Fruit fly (Drosophila melanogaster) Kc167 (cell line): Measurements from ENCODE around the gene CG31294.

Experiments used
- Myc ChIP-seq: fragments of >200 bp; optimal IDR thresholded peaks from 2 replicates; lab custom pipeline; 2017; ENCODE audit warnings: missing external identifiers
- Sin3A ChIP-seq: fragments of >200 bp; optimal IDR thresholded peaks from 2 replicates; lab custom pipeline; 2018; ENCODE audit warnings: missing external identifiers
- h ChIP-seq: fragments of >200 bp; optimal IDR thresholded peaks from 3 replicates; lab custom pipeline; 2018; ENCODE audit warnings: missing external identifiers
- insv ChIP-seq: fragments of >200 bp; optimal IDR thresholded peaks from 3 replicates; lab custom pipeline; 2018; ENCODE audit warnings: missing external identifiers
- psq ChIP-seq: fragments of >200 bp; optimal IDR thresholded peaks from 2 replicates; lab custom pipeline; 2017; ENCODE audit warnings: missing external identifiers
- ttk ChIP-seq: sonication (Bioruptor generic); optimal IDR thresholded peaks from 2 replicates; lab custom pipeline; 2017; ENCODE audit warnings: missing external identifiers

Gene CG31294

dm6 chr3R:15716485-15716884 is at the start of gene CG31294:
CG31294 (minus strand) TSS chr3R:15716585.
- TF ChIP-seq Myc (lab: Kevin White, UChicago): no peak
- no peak for TF ChIP-seq h (lab: Kevin White, UChicago)
- no peak for TF ChIP-seq psq (lab: Kevin White, UChicago)
- no peak for TF ChIP-seq Sin3A
- no peak for TF ChIP-seq ttk (lab: Kevin White, UChicago)
- no peak for TF ChIP-seq insv (lab: Kevin White, UChicago)

DNA sequence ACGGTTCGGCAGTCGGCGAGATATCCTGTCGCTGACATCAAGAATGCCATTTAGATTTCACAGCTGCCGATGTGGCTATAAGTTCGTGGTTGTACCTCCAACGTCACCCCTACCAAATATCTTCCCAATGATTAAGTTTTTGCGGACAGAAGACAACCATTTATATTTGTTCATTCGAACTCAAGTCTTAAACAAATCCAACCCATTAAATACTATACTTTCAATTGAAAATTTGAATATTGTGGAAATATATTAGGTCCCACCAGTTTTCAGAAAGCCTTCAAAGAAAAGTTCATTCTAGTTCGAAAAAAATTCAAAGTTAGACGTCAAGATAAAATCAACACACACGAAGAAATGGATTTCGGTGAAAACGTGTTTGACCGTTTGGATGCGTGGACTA is 46.4 kb upstream of the CG31294 start, which contains the start of gene CG12784:
Gene CG12784, plus strand, starts transcription at position 301 of the 400 bp plus-strand sequence.
- no peak for TF ChIP-seq psq (lab: Kevin White, UChicago)
- TF ChIP-seq h (lab: Kevin White, UChicago): no peak
- no peak for TF ChIP-seq Myc (lab: Kevin White, UChicago)
- no peak for TF ChIP-seq ttk (lab: Kevin White, UChicago)
- no peak for TF ChIP-seq insv (lab: Kevin White, UChicago)
- TF ChIP-seq Sin3A: no peak

DNA sequence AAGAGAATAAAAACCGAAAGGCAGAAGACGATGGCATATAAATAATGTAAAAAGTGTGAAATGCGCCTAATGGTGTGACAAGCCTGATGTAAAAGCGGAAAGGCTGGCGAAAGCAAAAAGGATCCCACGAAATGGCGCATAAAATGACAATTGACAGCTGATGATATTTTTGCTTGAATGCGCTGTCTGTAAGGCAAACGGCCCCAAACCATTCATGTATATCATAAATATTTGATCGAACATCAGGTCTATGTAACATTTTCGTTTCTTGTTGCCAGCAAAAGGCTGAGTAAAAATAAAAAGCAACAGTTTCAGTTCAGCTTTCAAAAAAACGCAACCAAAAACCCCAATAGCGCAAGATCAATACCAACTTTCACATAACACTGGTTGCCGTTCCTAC is 28.0 kb upstream of the CG31294 start, which contains the start of gene CG4520:
Gene CG4520, plus strand, starts transcription at position 301 of the 400 bp plus-strand sequence.
- no peak for TF ChIP-seq Myc (lab: Kevin White, UChicago)
- no peak for TF ChIP-seq ttk (lab: Kevin White, UChicago)
- TF ChIP-seq h (lab: Kevin White, UChicago): no peak
- no peak for TF ChIP-seq Sin3A
- TF ChIP-seq psq (lab: Kevin White, UChicago): no peak
- no peak for TF ChIP-seq insv (lab: Kevin White, UChicago)

DNA sequence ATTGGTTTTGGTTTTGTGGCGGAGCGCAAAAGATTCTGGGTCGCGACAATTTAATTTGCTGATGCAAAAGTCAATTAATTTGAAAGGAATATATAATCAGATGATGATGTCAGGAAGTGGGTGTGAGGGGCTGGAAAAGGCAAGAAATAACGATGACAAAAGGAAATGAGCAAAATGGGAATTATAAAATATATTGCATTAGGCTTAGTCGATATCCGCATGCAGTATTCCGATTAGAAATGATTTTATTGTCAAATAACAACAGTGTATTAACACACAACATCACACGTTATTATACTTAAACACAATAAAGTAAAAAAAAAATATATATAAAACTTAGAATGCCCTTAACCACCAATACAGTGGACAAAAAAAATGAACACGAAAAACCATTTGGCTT is 15.1 kb upstream of the CG31294 start, which contains the start of gene CG34274:
Gene CG34274, plus strand, starts transcription at position 301 of the 400 bp plus-strand sequence.
- TF ChIP-seq insv (lab: Kevin White, UChicago): no peak
- no peak for TF ChIP-seq Myc (lab: Kevin White, UChicago)
- no peak for TF ChIP-seq h (lab: Kevin White, UChicago)
- TF ChIP-seq Sin3A: no peak
- no peak for TF ChIP-seq psq (lab: Kevin White, UChicago)
- no peak for TF ChIP-seq ttk (lab: Kevin White, UChicago)

dm6 chr3R:15730629-15731028 is 14.2 kb upstream of the CG31294 start:
- TF ChIP-seq insv (lab: Kevin White, UChicago): no peak
- no peak for TF ChIP-seq psq (lab: Kevin White, UChicago)
- TF ChIP-seq ttk (lab: Kevin White, UChicago): no peak
- TF ChIP-seq Myc (lab: Kevin White, UChicago): no peak
- no peak for TF ChIP-seq h (lab: Kevin White, UChicago)
- no peak for TF ChIP-seq Sin3A

DNA sequence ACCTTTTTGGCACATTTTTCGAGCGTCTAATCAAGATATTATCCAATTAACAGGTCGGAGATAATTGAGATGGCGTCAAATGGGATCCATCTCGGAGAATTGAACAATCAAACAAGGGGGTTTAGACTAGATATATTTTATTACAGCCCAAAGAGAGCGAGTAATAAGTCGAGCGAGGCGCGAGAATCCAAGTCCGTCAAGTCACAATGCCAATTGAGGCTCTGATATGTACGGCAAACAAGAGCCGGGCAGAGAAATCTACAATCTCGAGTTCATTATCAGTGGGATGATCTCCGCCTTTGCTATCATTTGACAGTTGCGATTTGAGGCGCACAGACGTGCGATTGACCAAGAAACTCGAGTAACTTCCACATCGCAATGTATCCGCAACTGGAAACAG is 12.0 kb downstream of the CG31294 start, which contains the start of gene CG5404:
Gene CG5404, plus strand, starts transcription at position 301 of the 400 bp plus-strand sequence.
- TF ChIP-seq psq (lab: Kevin White, UChicago) (no peak), h (lab: Kevin White, UChicago) (no peak), Sin3A (no peak), Myc (lab: Kevin White, UChicago) (no peak), ttk (lab: Kevin White, UChicago) (no peak), insv (lab: Kevin White, UChicago) (no peak)

dm6 chr3R:15700801-15701200 is 15.6 kb downstream of the CG31294 start:
- no peak for TF ChIP-seq insv (lab: Kevin White, UChicago)
- TF ChIP-seq h (lab: Kevin White, UChicago): no peak
- no peak for TF ChIP-seq psq (lab: Kevin White, UChicago)
- TF ChIP-seq Sin3A: no peak

DNA sequence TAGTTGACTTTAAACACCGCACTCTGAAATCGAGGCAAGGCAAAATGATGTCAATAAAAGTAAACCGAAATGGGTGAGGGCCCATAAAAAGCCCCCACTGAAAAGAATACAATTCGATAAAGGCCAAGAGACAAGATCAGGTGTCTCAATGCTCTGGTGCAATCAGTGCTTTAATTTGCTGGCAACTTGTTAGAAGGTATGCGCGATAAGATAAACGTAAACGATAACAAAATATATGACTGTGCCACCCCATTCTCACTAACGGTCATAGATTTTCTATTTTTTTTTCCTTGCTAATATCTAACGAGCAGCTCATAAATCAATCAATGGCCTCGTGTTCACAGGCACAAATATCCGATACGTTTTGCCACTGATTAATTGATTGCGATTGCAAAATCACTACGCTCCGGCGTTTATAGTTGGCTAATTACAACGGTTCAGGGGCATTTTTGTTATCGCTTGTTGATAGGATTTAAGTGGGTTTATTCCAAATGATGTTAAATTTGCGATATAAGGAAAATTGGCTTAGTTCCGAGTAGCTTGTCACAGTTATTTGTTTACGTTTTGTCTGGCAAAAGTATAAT is 19.8 kb downstream of the CG31294 start:
- TF ChIP-seq Myc (lab: Kevin White, UChicago): no peak
- no peak for TF ChIP-seq Sin3A
- TF ChIP-seq insv (lab: Kevin White, UChicago): no peak
- TF ChIP-seq psq (lab: Kevin White, UChicago): no peak
- no peak for TF ChIP-seq h (lab: Kevin White, UChicago)
- TF ChIP-seq ttk (lab: Kevin White, UChicago): no peak

DNA sequence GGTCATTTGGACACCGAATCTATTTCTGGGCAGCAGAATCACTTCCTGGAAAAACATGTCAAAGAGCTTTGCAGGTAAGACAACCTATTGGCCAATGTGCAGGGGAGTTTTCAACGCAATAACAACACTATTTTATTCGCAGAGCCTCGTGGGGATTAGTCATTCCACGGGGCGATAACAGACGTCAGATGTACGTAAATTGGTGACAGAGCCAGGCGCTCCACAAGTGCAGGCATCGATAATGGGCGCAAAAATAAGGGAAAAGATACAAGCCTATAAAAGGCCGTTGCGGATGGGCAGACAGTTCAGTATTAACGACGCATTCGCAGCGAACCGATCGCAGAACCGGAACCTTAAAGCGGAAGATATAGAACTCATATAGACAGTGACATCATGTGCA is 21.4 kb downstream of the CG31294 start, which contains the start of gene CG5399:
Gene CG5399, plus strand, starts transcription at position 301 of the 400 bp plus-strand sequence.
- TF ChIP-seq h (lab: Kevin White, UChicago): no peak
- TF ChIP-seq Myc (lab: Kevin White, UChicago): no peak
- no peak for TF ChIP-seq insv (lab: Kevin White, UChicago)

- TF ChIP-seq psq (lab: Kevin White, UChicago) (no peak), Myc (lab: Kevin White, UChicago) (no peak), ttk (lab: Kevin White, UChicago) (no peak), insv (lab: Kevin White, UChicago) (no peak)
Measured at dm6 chr3R:15694332-15694731, 22.1 kb downstream of the CG31294 start.

dm6 chr3R:15692786-15693185 is 23.6 kb downstream of the CG31294 start, which contains the start of gene CG31446:
CG31446 (plus strand) TSS chr3R:15693086.
- TF ChIP-seq ttk (lab: Kevin White, UChicago) (no peak), insv (lab: Kevin White, UChicago) (no peak), Sin3A (no peak), h (lab: Kevin White, UChicago) (no peak), psq (lab: Kevin White, UChicago) (no peak), Myc (lab: Kevin White, UChicago) (no peak)

DNA sequence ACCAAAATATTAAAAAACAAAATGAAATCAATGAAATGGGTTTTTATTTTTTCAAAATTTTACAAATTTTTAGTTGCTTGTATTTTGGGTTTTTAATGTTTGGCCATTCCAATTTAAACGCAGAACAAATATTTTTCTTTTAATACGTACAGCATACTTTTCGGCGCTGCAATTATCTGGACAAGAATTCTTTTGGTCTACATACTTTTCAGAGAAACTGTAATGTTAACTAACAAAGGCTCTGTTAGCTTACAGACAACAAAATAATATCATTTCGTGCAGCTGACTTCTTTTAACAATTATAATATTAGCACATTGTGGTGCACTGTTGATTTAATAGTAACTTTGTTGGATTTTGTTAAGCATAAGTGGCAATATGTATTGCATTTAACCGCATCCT is 27.9 kb downstream of the CG31294 start:
- TF ChIP-seq h (lab: Kevin White, UChicago) (no peak), Myc (lab: Kevin White, UChicago) (no peak), insv (lab: Kevin White, UChicago) (no peak), ttk (lab: Kevin White, UChicago) (no peak), Sin3A (no peak), psq (lab: Kevin White, UChicago) (no peak)
